Fruit fly (Drosophila melanogaster) whole organism, embryonic: ENCODE results near the gene CG7694.

Experiments used
- Atf3 ChIP-seq: fragments of 200-800 bp; sonication (Bioruptor generic); optimal IDR thresholded peaks from 3 replicates; lab custom pipeline; 2016; ENCODE audit warnings: missing biosample characterization, missing genetic modification characterization
- Awh ChIP-seq: fragments of 200-800 bp; sonication (Bioruptor generic); IDR thresholded peaks from 2 replicates; pipeline ENCODE4, ENCODE4 v1.3.6; 2022; ENCODE audit warnings: missing biosample characterization, missing genetic modification characterization
- Bgb ChIP-seq: fragments of 200-800 bp; sonication (Bioruptor generic); IDR thresholded peaks from 2 replicates; pipeline ENCODE4 v1.3.6; 2022; ENCODE audit warnings: missing biosample characterization, missing genetic modification characterization; ENCODE audit not compliant: partially characterized antibody
- CG10274 ChIP-seq: fragments of 200-800 bp; sonication (Bioruptor generic); optimal IDR thresholded peaks from 3 replicates; lab custom pipeline; 2017; ENCODE audit warnings: missing biosample characterization, mild to moderate bottlenecking, missing genetic modification characterization
- CG12769 ChIP-seq: fragments of 200-800 bp; sonication (Bioruptor generic); optimal IDR thresholded peaks from 2 replicates; lab custom pipeline; 2019; ENCODE audit warnings: missing biosample characterization, mild to moderate bottlenecking, missing genetic modification characterization, moderate library complexity
- CG13287 ChIP-seq: fragments of 200-800 bp; sonication (Bioruptor generic); IDR thresholded peaks from 2 replicates; pipeline ENCODE4 v1.3.6; 2022; ENCODE audit warnings: missing biosample characterization, missing genetic modification characterization; ENCODE audit not compliant: partially characterized antibody
- CG14014 ChIP-seq: fragments of 200-800 bp; sonication (Bioruptor generic); IDR thresholded peaks from 2 replicates; pipeline ENCODE4 v1.3.6; 2022; ENCODE audit warnings: missing biosample characterization, missing genetic modification characterization
- CG14860 ChIP-seq: fragments of 200-800 bp; sonication (Bioruptor generic); IDR thresholded peaks from 3 replicates; pipeline ENCODE4 v1.3.6; 2022; ENCODE audit warnings: missing biosample characterization, missing genetic modification characterization; ENCODE audit not compliant: partially characterized antibody
- CG1602 ChIP-seq: fragments of 200-800 bp; sonication (Bioruptor generic); optimal IDR thresholded peaks from 3 replicates; lab custom pipeline; 2016; ENCODE audit warnings: missing biosample characterization, missing genetic modification characterization
- CG16813 ChIP-seq: fragments of 200-800 bp; sonication (Bioruptor generic); IDR thresholded peaks from 3 replicates; pipeline ENCODE4 v1.3.6; 2022; ENCODE audit warnings: missing biosample characterization, missing genetic modification characterization; ENCODE audit not compliant: partially characterized antibody
- CG42726 ChIP-seq: fragments of 200-800 bp; sonication (Bioruptor generic); IDR thresholded peaks from 2 replicates; pipeline ENCODE4 v1.3.6; 2022; ENCODE audit warnings: missing biosample characterization, missing genetic modification characterization; ENCODE audit not compliant: partially characterized antibody
- CG4854 ChIP-seq: fragments of 200-800 bp; sonication (Bioruptor generic); optimal IDR thresholded peaks from 2 replicates; lab custom pipeline; 2016; ENCODE audit warnings: missing biosample characterization, missing genetic modification characterization, inconsistent platforms
- CG5180 ChIP-seq: fragments of 200-800 bp; sonication (Bioruptor generic); optimal IDR thresholded peaks from 3 replicates; lab custom pipeline; 2017; ENCODE audit warnings: missing biosample characterization, missing genetic modification characterization, mild to moderate bottlenecking, moderate library complexity, missing genetic modification reagents
- CG6175 ChIP-seq: fragments of 200-800 bp; sonication (Bioruptor generic); IDR thresholded peaks from 3 replicates; pipeline ENCODE4 v1.3.6; 2022; ENCODE audit warnings: missing biosample characterization, missing genetic modification characterization
- CG6791 ChIP-seq: fragments of 200-800 bp; sonication (Bioruptor generic); IDR thresholded peaks from 3 replicates; pipeline ENCODE4 v1.3.6; 2022; ENCODE audit warnings: missing biosample characterization, missing genetic modification characterization; ENCODE audit not compliant: partially characterized antibody
- CG7556 ChIP-seq: fragments of 200-800 bp; sonication (Bioruptor generic); optimal IDR thresholded peaks from 2 replicates; lab custom pipeline; 2017; ENCODE audit warnings: missing biosample characterization, mild to moderate bottlenecking, missing genetic modification characterization
- CG7963 ChIP-seq: fragments of 200-800 bp; sonication (Bioruptor generic); IDR thresholded peaks from 3 replicates; pipeline ENCODE4 v1.3.6; 2022; ENCODE audit warnings: missing biosample characterization, missing genetic modification characterization; ENCODE audit not compliant: partially characterized antibody
- CTCF ChIP-seq: fragments of 200-800 bp; sonication (Bioruptor generic); optimal IDR thresholded peaks from 2 replicates; lab custom pipeline; 2017; ENCODE audit warnings: missing biosample characterization, mild to moderate bottlenecking, missing genetic modification characterization, moderate library complexity
- D19A ChIP-seq: fragments of 200-800 bp; optimal IDR thresholded peaks from 3 replicates; lab custom pipeline; 2019; ENCODE audit warnings: missing biosample characterization, mild to moderate bottlenecking, missing genetic modification characterization, moderate library complexity
- Dll ChIP-seq: fragments of 200-800 bp; sonication (Bioruptor generic); IDR thresholded peaks from 4 replicates; pipeline ENCODE4 v1.3.6; 2022; ENCODE audit warnings: missing biosample characterization, missing genetic modification characterization; ENCODE audit not compliant: partially characterized antibody
- HLH4C ChIP-seq: fragments of 200-800 bp; sonication (Bioruptor generic); IDR thresholded peaks from 3 replicates; pipeline ENCODE4 v1.3.6; 2022; ENCODE audit warnings: missing biosample characterization, missing genetic modification characterization; ENCODE audit not compliant: partially characterized antibody
- Hr3 ChIP-seq: fragments of 200-800 bp; sonication (Bioruptor generic); optimal IDR thresholded peaks from 3 replicates; lab custom pipeline; 2016; ENCODE audit warnings: missing biosample characterization, missing genetic modification characterization
- Hr78 ChIP-seq, 2 experiments: fragments of 200-800 bp in 1 of 2; fragments of >200 bp in 1 of 2; sonication (Bioruptor generic) in 1 of 2; optimal IDR thresholded peaks; 2 replicates each; lab custom pipeline; 2017 to 2019; ENCODE audit warnings: missing biosample characterization in 2 of 2, missing genetic modification characterization in 2 of 2, mild to moderate bottlenecking in 1 of 2, moderate library complexity in 1 of 2
- Meics ChIP-seq: fragments of 200-800 bp; sonication (Bioruptor generic); optimal IDR thresholded peaks from 2 replicates; lab custom pipeline; 2017; ENCODE audit warnings: missing biosample characterization, mild to moderate bottlenecking, missing genetic modification characterization
- Opbp ChIP-seq: fragments of 200-800 bp; sonication (Bioruptor generic); IDR thresholded peaks from 3 replicates; pipeline ENCODE4 v1.3.6; 2022; ENCODE audit warnings: missing biosample characterization, missing genetic modification characterization; ENCODE audit not compliant: partially characterized antibody
- Pdp1 ChIP-seq, 2 experiments: fragments of 200-800 bp; sonication (Bioruptor generic); optimal IDR thresholded peaks; 3 replicates each; lab custom pipeline; 2016; ENCODE audit warnings: missing biosample characterization in 2 of 2, missing genetic modification characterization in 2 of 2, mild to moderate bottlenecking in 1 of 2, moderate library complexity in 1 of 2
- Scr ChIP-seq: fragments of 200-800 bp; sonication (Bioruptor generic); IDR thresholded peaks from 2 replicates; pipeline ENCODE4 v1.3.6; 2022; ENCODE audit warnings: missing biosample characterization, missing genetic modification characterization; ENCODE audit not compliant: partially characterized antibody
- Sry-β ChIP-seq: fragments of 200-800 bp; sonication (Bioruptor generic); optimal IDR thresholded peaks from 2 replicates; lab custom pipeline; 2018; ENCODE audit warnings: missing biosample characterization, mild to moderate bottlenecking, missing genetic modification characterization, moderate library complexity
- Xrp1 ChIP-seq: fragments of 200-800 bp; sonication (Bioruptor generic); IDR thresholded peaks from 2 replicates; pipeline ENCODE4 v1.3.6; 2022; ENCODE audit warnings: missing biosample characterization, missing genetic modification characterization
- amos ChIP-seq: fragments of 200-800 bp; sonication (Bioruptor generic); IDR thresholded peaks from 2 replicates; pipeline ENCODE4 v1.3.6; 2022; ENCODE audit warnings: missing biosample characterization, missing genetic modification characterization; ENCODE audit not compliant: partially characterized antibody
- ato ChIP-seq: fragments of 200-800 bp; sonication (Bioruptor generic); IDR thresholded peaks from 2 replicates; pipeline ENCODE4 v1.3.6; 2022; ENCODE audit warnings: missing biosample characterization, missing genetic modification characterization; ENCODE audit not compliant: partially characterized antibody
- bbx ChIP-seq: fragments of 200-800 bp; sonication (Bioruptor generic); IDR thresholded peaks from 2 replicates; pipeline ENCODE4 v1.3.6; 2022; ENCODE audit warnings: missing biosample characterization, missing genetic modification characterization; ENCODE audit not compliant: partially characterized antibody
- dmrt99B ChIP-seq: fragments of 200-800 bp; sonication (Bioruptor generic); optimal IDR thresholded peaks from 2 replicates; lab custom pipeline; 2018; ENCODE audit warnings: missing biosample characterization, mild to moderate bottlenecking, missing genetic modification characterization, moderate library complexity
- gce ChIP-seq: fragments of 200-800 bp; sonication (Bioruptor generic); IDR thresholded peaks from 3 replicates; pipeline ENCODE4 v1.3.6; 2022; ENCODE audit warnings: missing biosample characterization, missing genetic modification characterization
- hb ChIP-seq: fragments of 200-800 bp; sonication (Bioruptor generic); IDR thresholded peaks from 3 replicates; pipeline ENCODE4 v1.3.6; 2022; ENCODE audit warnings: missing biosample characterization, missing genetic modification characterization; ENCODE audit not compliant: partially characterized antibody
- knrl ChIP-seq: fragments of 200-800 bp; sonication (Bioruptor generic); IDR thresholded peaks from 3 replicates; pipeline ENCODE4 v1.3.6; 2022; ENCODE audit warnings: missing biosample characterization, missing genetic modification characterization; ENCODE audit not compliant: partially characterized antibody
- lov ChIP-seq, 2 experiments: fragments of 200-800 bp in 1 of 2; fragments of >200 bp in 1 of 2; sonication (Bioruptor generic) in 1 of 2; IDR thresholded peaks in 1 of 2; optimal IDR thresholded peaks in 1 of 2; 2 replicates in 1 of 2; 3 replicates in 1 of 2; pipeline versions ENCODE4 v1.3.6 to Lab custom; 2017 to 2022; ENCODE audit warnings: missing biosample characterization in 1 of 2, missing genetic modification characterization in 1 of 2
- mld ChIP-seq: fragments of 200-800 bp; sonication (Bioruptor generic); IDR thresholded peaks from 3 replicates; pipeline ENCODE4 v1.3.6; 2022; ENCODE audit warnings: missing biosample characterization, missing genetic modification characterization; ENCODE audit not compliant: partially characterized antibody
- nerfin-2 ChIP-seq: fragments of 200-800 bp; sonication (Bioruptor generic); IDR thresholded peaks from 2 replicates; pipeline ENCODE4 v1.3.6; 2022; ENCODE audit warnings: missing biosample characterization, missing genetic modification characterization; ENCODE audit not compliant: partially characterized antibody
- nom ChIP-seq: fragments of 200-800 bp; sonication (Bioruptor generic); optimal IDR thresholded peaks from 2 replicates; lab custom pipeline; 2017; ENCODE audit warnings: missing biosample characterization, missing genetic modification characterization, mild to moderate bottlenecking, moderate library complexity, missing genetic modification reagents
- pnt ChIP-seq: fragments of 200-800 bp; sonication (Bioruptor generic); optimal IDR thresholded peaks from 3 replicates; lab custom pipeline; 2016; ENCODE audit warnings: missing biosample characterization, missing genetic modification characterization
- row ChIP-seq: fragments of 200-800 bp; sonication (Bioruptor generic); IDR thresholded peaks from 3 replicates; pipeline ENCODE4 v1.3.6; 2022; ENCODE audit warnings: missing biosample characterization, missing genetic modification characterization
- sens ChIP-seq: fragments of 200-800 bp; sonication (Bioruptor generic); peaks from one replicate; lab custom pipeline; 2016; ENCODE audit warnings: missing biosample characterization, missing genetic modification characterization
- sna ChIP-seq: fragments of 200-800 bp; sonication (Bioruptor generic); IDR thresholded peaks from 2 replicates; pipeline ENCODE4 v1.3.6; 2022; ENCODE audit warnings: missing biosample characterization, missing genetic modification characterization; ENCODE audit not compliant: partially characterized antibody
- tna ChIP-seq: fragments of 200-800 bp; sonication (Bioruptor generic); IDR thresholded peaks from 2 replicates; pipeline ENCODE4 v1.3.6; 2022; ENCODE audit warnings: missing biosample characterization, missing genetic modification characterization; ENCODE audit not compliant: partially characterized antibody

The CG7694 gene

dm6 chr3R:18628311-18628811 lies 55.5 kb downstream of the CG7694 start:
- TF ChIP-seq HLH4C (peak; percentile 78), nom (GFP tag; lab: Kevin White, UChicago) (peak; percentile 12), sna (GFP tag; lab: Robert Waterston, UW) (peak; percentile 60; the same call in 1 of the 2 replicates), pnt (no peak), Scr (GFP tag; lab: Robert Waterston, UW) (peak; percentile 57; the same call in 1 of the 2 replicates), CG1602 (GFP tag; lab: Kevin White, UChicago) (no peak), ato (GFP tag; lab: Robert Waterston, UW) (peak; percentile 74), gce (GFP tag; lab: Robert Waterston, UW) (peak; percentile 36; the same call in 1 of the 3 replicates), Awh (GFP tag; lab: Robert Waterston, UW) (peak; percentile 65; the same call in 1 of the 2 replicates), dmrt99B (peak; percentile 11), Bgb (GFP tag; lab: Robert Waterston, UW) (peak; percentile 61), Dll (GFP tag; lab: Robert Waterston, UW) (peak; percentile 60; the same call in 3 of the 4 replicates), CG4854 (GFP tag; lab: Kevin White, UChicago) (no peak), CG7963 (peak; percentile 56; the same call in 2 of the 3 replicates), knrl (GFP tag; lab: Robert Waterston, UW) (peak; percentile 44), sens (GFP tag; lab: Kevin White, UChicago) (peak; percentile 89), Hr3 (GFP tag; lab: Kevin White, UChicago) (no peak), lov (optimal IDR thresholded peaks at IDR 0.05; lab: Kevin White, UChicago) (no peak), lov (GFP tag; IDR thresholded peaks at IDR 0.05; lab: Robert Waterston, UW) (no peak), CG14860 (peak; percentile 70), row (GFP tag; lab: Robert Waterston, UW) (0 out of 3 replicates have a peak, but pooled peaks have one; percentile 20), CTCF (GFP tag; lab: Kevin White, UChicago) (peak; percentile 66), CG7556 (no peak), hb (GFP tag; lab: Robert Waterston, UW) (peak; percentile 54; the same call in 2 of the 3 replicates), Hr78 (GFP tag; optimal IDR thresholded peaks at IDR 0.05; lab: Kevin White, UChicago) (peak in 1 of 2 experiments; percentile 62), Atf3 (GFP tag; lab: Kevin White, UChicago) (peak; percentile 34), CG42726 (0 out of 2 replicates have a peak, but pooled peaks have one; percentile 21), CG12769 (peak; percentile 59), tna (peak; percentile 59; the same call in 1 of the 2 replicates), CG14014 (GFP tag; lab: Robert Waterston, UW) (0 out of 2 replicates have a peak, but pooled peaks have one; percentile 8), Pdp1 (GFP tag; optimal IDR thresholded peaks at IDR 0.05; lab: Kevin White, UChicago) (peak in 1 of 2 experiments; percentile 47), Xrp1 (GFP tag; lab: Robert Waterston, UW) (0 out of 2 replicates have a peak, but pooled peaks have one; percentile 25), CG6791 (peak; percentile 81), D19A (tag; lab: Kevin White, UChicago) (no peak), CG10274 (GFP tag; lab: Kevin White, UChicago) (no peak), mld (GFP tag; lab: Robert Waterston, UW) (peak; percentile 60; the same call in 1 of the 3 replicates), Opbp (peak; percentile 66; the same call in 2 of the 3 replicates), nerfin-2 (peak; percentile 62), Sry-β (GFP tag; lab: Kevin White, UChicago) (peak; percentile 81), CG13287 (peak; percentile 43; the same call in 1 of the 2 replicates), CG6175 (GFP tag; lab: Robert Waterston, UW) (peak; percentile 43; the same call in 1 of the 3 replicates), bbx (GFP tag; lab: Robert Waterston, UW) (peak; percentile 64), CG5180 (GFP tag; lab: Kevin White, UChicago) (peak; percentile 57), CG16813 (GFP tag; lab: Robert Waterston, UW) (peak; percentile 40; the same call in 2 of the 3 replicates), amos (GFP tag; lab: Robert Waterston, UW) (peak; percentile 55; the same call in 1 of the 2 replicates), Meics (no peak)
